Worm (Caenorhabditis elegans) whole organism, L4 larva: ENCODE results near the gene irld-4.
"Not testable (repeated sequence)": the region's sequence is repeated elsewhere in the genome, so short reads cannot be mapped to it uniquely, and the experiment has no call there.

ENCODE experiments used
- ceh-20 ChIP-seq: fragments of 200-800 bp; sonication (Bioruptor generic); IDR thresholded peaks from 2 replicates; pipeline ENCODE4 v1.3.6; 2022; ENCODE audit warnings: missing genetic modification reagents, missing genetic modification characterization, missing compliant biosample characterization
- daf-19 ChIP-seq: fragments of 200-800 bp; sonication (Bioruptor generic); conservative IDR thresholded peaks from 2 replicates; pipeline ENCODE4 v1.3.6; 2022; ENCODE audit warnings: missing genetic modification characterization, missing compliant biosample characterization
- duxl-1 ChIP-seq: sonication (generic microtip); optimal IDR thresholded peaks from 2 replicates; lab custom pipeline; 2016; ENCODE audit warnings: mild to moderate bottlenecking, missing genetic modification characterization, moderate library complexity, missing compliant biosample characterization; ENCODE audit not compliant: poor library complexity
- lsy-2 ChIP-seq, 2 experiments: fragments of 150-350 bp in 1 of 2; sonication (generic microtip) in 1 of 2; optimal IDR thresholded peaks; 2 replicates each; lab custom pipeline; 2014 to 2017; ENCODE audit warnings: missing biosample characterization in 2 of 2, missing genetic modification characterization in 2 of 2
- snpc-4 ChIP-seq: fragments of 150-350 bp; optimal IDR thresholded peaks from 2 replicates; lab custom pipeline; 2014; ENCODE audit warnings: missing biosample characterization, missing genetic modification characterization
- unc-39 ChIP-seq: sonication (generic microtip); optimal IDR thresholded peaks from 2 replicates; lab custom pipeline; 2017; ENCODE audit warnings: missing biosample characterization, missing genetic modification characterization
- unc-62 ChIP-seq, 3 experiments: fragments of 150-350 bp in 1 of 3; sonication (generic microtip); optimal IDR thresholded peaks in 2 of 3; peaks in 1 of 3; 1 replicate in 1 of 3; 2 replicates in 2 of 3; lab custom pipeline; 2014 to 2017; ENCODE audit warnings: missing biosample characterization in 3 of 3, missing genetic modification characterization in 3 of 3, missing genetic modification reagents in 3 of 3, missing genotype in 1 of 3
- vab-7 ChIP-seq: fragments of 200-800 bp; sonication (Bioruptor generic); IDR thresholded peaks from 2 replicates; pipeline ENCODE4 v1.3.6; 2022; ENCODE audit warnings: missing genetic modification reagents, missing genetic modification characterization, missing compliant biosample characterization

DNA sequence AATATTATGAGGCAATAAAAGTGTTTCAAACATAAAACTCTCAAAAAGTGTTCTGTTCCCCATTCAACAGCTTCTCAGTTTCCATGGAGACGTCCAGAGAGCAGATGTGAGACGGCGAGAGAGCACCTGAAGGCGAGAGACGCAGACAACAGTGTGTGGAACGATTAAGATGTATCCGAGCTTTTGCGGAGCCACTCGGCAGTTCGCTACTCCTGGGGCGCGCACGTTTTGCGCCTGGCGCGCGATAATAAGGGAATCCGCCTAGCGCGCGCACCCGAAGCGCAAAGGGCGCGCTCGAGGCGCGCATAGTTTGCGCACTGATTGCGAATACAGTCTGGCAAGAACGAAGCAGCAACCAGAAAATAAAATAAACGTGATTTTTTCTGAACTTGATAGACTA is 21.8 kb downstream of the irld-4 start:
- not testable (repeated sequence) for TF ChIP-seq snpc-4 (tag; lab: Kevin White, UChicago); duxl-1 (tag; lab: Kevin White, UChicago); vab-7 (GFP tag; lab: Robert Waterston, UW); ceh-20 (GFP tag; lab: Robert Waterston, UW); unc-39 (tag; lab: Kevin White, UChicago); daf-19 (GFP tag; lab: Robert Waterston, UW); unc-62 (GFP tag; optimal IDR thresholded peaks at IDR 0.05 in 1 of 2; lab: Kevin White, UChicago); unc-62 (tag; optimal IDR thresholded peaks at IDR 0.05; lab: Kevin White, UChicago); lsy-2 (tag; optimal IDR thresholded peaks at IDR 0.05; lab: Kevin White, UChicago)
